Worm (Caenorhabditis elegans) whole organism, young adult: ENCODE data around the gene hel-1.

Experiments
- C06A6.2 ChIP-seq: fragments of 200-800 bp; sonication (Bioruptor generic); conservative IDR thresholded peaks from 2 replicates; pipeline ENCODE4 v1.3.6; 2022; ENCODE audit warnings: missing genetic modification characterization, missing compliant biosample characterization
- F22D6.2 ChIP-seq: sonication (generic microtip); optimal IDR thresholded peaks from 2 replicates; lab custom pipeline; 2016; ENCODE audit warnings: mild to moderate bottlenecking, missing genetic modification characterization, missing compliant biosample characterization
- F23B12.7 ChIP-seq: sonication (generic microtip); optimal IDR thresholded peaks from 2 replicates; lab custom pipeline; 2017; ENCODE audit warnings: missing genetic modification characterization, mild to moderate bottlenecking, missing compliant biosample characterization, antibody characterized with exemption, moderate library complexity; ENCODE audit not compliant: insufficient read depth
- F33H1.4 ChIP-seq: fragments of 200-800 bp; sonication (Bioruptor generic); IDR thresholded peaks from 2 replicates; pipeline ENCODE4 v1.3.6; 2022; ENCODE audit warnings: missing genetic modification reagents, missing genetic modification characterization, missing compliant biosample characterization
- F52B5.7 ChIP-seq: sonication (generic microtip); optimal IDR thresholded peaks from 2 replicates; lab custom pipeline; 2016; ENCODE audit warnings: mild to moderate bottlenecking, missing genetic modification characterization, missing compliant biosample characterization
- F57C9.4 ChIP-seq: sonication (generic microtip); optimal IDR thresholded peaks from 2 replicates; lab custom pipeline; 2017; ENCODE audit warnings: mild to moderate bottlenecking, missing genetic modification characterization, missing compliant biosample characterization
- Y95B8A.8 ChIP-seq: fragments of 200-800 bp; sonication (Bioruptor generic); IDR thresholded peaks from 2 replicates; pipeline ENCODE4 v1.3.6; 2022; ENCODE audit warnings: missing genetic modification reagents, missing genetic modification characterization, missing compliant biosample characterization
- aptf-2 ChIP-seq: fragments of 200-800 bp; sonication (Bioruptor generic); conservative IDR thresholded peaks from 2 replicates; pipeline ENCODE4 v1.3.6; 2022; ENCODE audit warnings: missing genetic modification reagents, missing genetic modification characterization, missing compliant biosample characterization
- atf-7 ChIP-seq: sonication (generic microtip); optimal IDR thresholded peaks from 2 replicates; lab custom pipeline; 2017; ENCODE audit warnings: mild to moderate bottlenecking, missing genetic modification characterization, missing compliant biosample characterization
- attf-3 ChIP-seq: fragments of 200-800 bp; sonication (Bioruptor generic); conservative IDR thresholded peaks from 2 replicates; pipeline ENCODE4 v1.3.6; 2022; ENCODE audit warnings: missing genetic modification reagents, missing genetic modification characterization, missing compliant biosample characterization
- ccch-3 ChIP-seq: fragments of 200-800 bp; sonication (Bioruptor generic); optimal IDR thresholded peaks from 2 replicates; lab custom pipeline; 2018; ENCODE audit warnings: mild to moderate bottlenecking, missing genetic modification characterization, missing compliant biosample characterization
- ceh-27 ChIP-seq: fragments of 200-800 bp; sonication (Bioruptor generic); optimal IDR thresholded peaks from 2 replicates; lab custom pipeline; 2018; ENCODE audit warnings: mild to moderate bottlenecking, missing genetic modification characterization, moderate library complexity, missing compliant biosample characterization
- ceh-58 ChIP-seq: fragments of 200-800 bp; sonication (Bioruptor generic); IDR thresholded peaks from 2 replicates; pipeline ENCODE4 v1.3.6; 2022; ENCODE audit warnings: missing genetic modification characterization, missing compliant biosample characterization
- ceh-79 ChIP-seq: sonication (generic microtip); optimal IDR thresholded peaks from 2 replicates; lab custom pipeline; 2017; ENCODE audit warnings: mild to moderate bottlenecking, missing genetic modification characterization, missing compliant biosample characterization
- dpff-1 ChIP-seq: sonication (generic microtip); optimal IDR thresholded peaks from 2 replicates; lab custom pipeline; 2017; ENCODE audit warnings: mild to moderate bottlenecking, missing genetic modification characterization, missing compliant biosample characterization
- egl-44 ChIP-seq: fragments of 200-800 bp; sonication (Bioruptor generic); IDR thresholded peaks from 2 replicates; pipeline ENCODE4 v1.3.6; 2022; ENCODE audit warnings: missing genetic modification reagents, missing genetic modification characterization, missing compliant biosample characterization
- egrh-3 ChIP-seq: fragments of 200-800 bp; sonication (Bioruptor generic); IDR thresholded peaks from 2 replicates; pipeline ENCODE4 v1.3.6; 2022; ENCODE audit warnings: missing genetic modification reagents, missing genetic modification characterization, missing compliant biosample characterization
- ekl-4 ChIP-seq: fragments of 200-800 bp; sonication (Bioruptor generic); IDR thresholded peaks from 2 replicates; pipeline ENCODE4 v1.3.6; 2022; ENCODE audit warnings: missing genetic modification reagents, missing genetic modification characterization, missing compliant biosample characterization
- ets-4 ChIP-seq: fragments of 200-800 bp; sonication (Bioruptor generic); optimal IDR thresholded peaks from 2 replicates; lab custom pipeline; 2018; ENCODE audit warnings: mild to moderate bottlenecking, missing genetic modification characterization, missing compliant biosample characterization
- gei-17 ChIP-seq: fragments of 200-800 bp; sonication (Bioruptor generic); optimal IDR thresholded peaks from 2 replicates; lab custom pipeline; 2018; ENCODE audit warnings: mild to moderate bottlenecking, missing genetic modification characterization, missing compliant biosample characterization
- hmg-20 ChIP-seq: fragments of 200-800 bp; sonication (Bioruptor generic); IDR thresholded peaks from 2 replicates; pipeline ENCODE4 v1.3.6; 2022; ENCODE audit warnings: missing genetic modification reagents, missing genetic modification characterization, missing compliant biosample characterization
- lag-1 ChIP-seq: fragments of 200-800 bp; sonication (Bioruptor generic); IDR thresholded peaks from 2 replicates; pipeline ENCODE4 v1.3.6; 2022; ENCODE audit warnings: missing genetic modification reagents, missing genetic modification characterization, missing compliant biosample characterization
- madf-3 ChIP-seq: fragments of 200-800 bp; sonication (Bioruptor generic); IDR thresholded peaks from 2 replicates; pipeline ENCODE4 v1.3.6; 2022; ENCODE audit warnings: missing genetic modification reagents, missing genetic modification characterization, missing compliant biosample characterization
- mel-28 ChIP-seq: sonication (generic microtip); optimal IDR thresholded peaks from 2 replicates; lab custom pipeline; 2016; ENCODE audit warnings: borderline replicate concordance, mild to moderate bottlenecking, missing genetic modification characterization, missing compliant biosample characterization
- nfyb-1 ChIP-seq: fragments of 200-800 bp; sonication (Bioruptor generic); IDR thresholded peaks from 2 replicates; pipeline ENCODE4 v1.3.6; 2022; ENCODE audit warnings: missing genetic modification reagents, missing genetic modification characterization, missing compliant biosample characterization
- nhr-27 ChIP-seq: fragments of 200-800 bp; sonication (Bioruptor generic); optimal IDR thresholded peaks from 2 replicates; lab custom pipeline; 2018; ENCODE audit warnings: mild to moderate bottlenecking, missing genetic modification characterization, moderate library complexity, missing compliant biosample characterization
- rec-8 ChIP-seq, 2 experiments: sonication (generic microtip); optimal IDR thresholded peaks; 2 replicates each; lab custom pipeline; 2016; ENCODE audit warnings: mild to moderate bottlenecking in 2 of 2, missing genetic modification characterization in 2 of 2, missing genetic modification reagents in 2 of 2, missing genotype in 2 of 2, missing biosample characterization in 1 of 2, missing compliant biosample characterization in 1 of 2, moderate library complexity in 1 of 2
- rpc-1 ChIP-seq, 2 experiments: fragments of 150-350 bp in 1 of 2; sonication (generic microtip) in 1 of 2; optimal IDR thresholded peaks; 2 replicates each; lab custom pipeline; 2014 to 2018; ENCODE audit warnings: missing biosample characterization in 1 of 2, missing genetic modification characterization in 1 of 2, missing genetic modification reagents in 1 of 2, missing genotype in 1 of 2
- snpc-3.4 ChIP-seq: sonication (generic microtip); optimal IDR thresholded peaks from 2 replicates; lab custom pipeline; 2017; ENCODE audit warnings: missing genetic modification characterization, mild to moderate bottlenecking, missing compliant biosample characterization, antibody characterized with exemption, moderate library complexity, missing genotype, missing genetic modification reagents
- snpc-4 ChIP-seq, 5 experiments: fragments of 150-350 bp in 1 of 5; sonication (generic microtip) in 4 of 5; optimal IDR thresholded peaks; 2 replicates each; lab custom pipeline; 2014 to 2018; ENCODE audit warnings: missing genetic modification characterization in 5 of 5, missing biosample characterization in 3 of 5, antibody characterized with exemption in 2 of 5, mild to moderate bottlenecking in 2 of 5, missing compliant biosample characterization in 2 of 5, missing genotype in 2 of 5, moderate library complexity in 2 of 5, missing genetic modification reagents in 1 of 5
- tbp1 ChIP-seq: fragments of 200-800 bp; sonication (Bioruptor generic); optimal IDR thresholded peaks from 2 replicates; lab custom pipeline; 2018; ENCODE audit warnings: mild to moderate bottlenecking, missing genetic modification characterization, missing compliant biosample characterization
- xnd-1 ChIP-seq: sonication (generic microtip); optimal IDR thresholded peaks from 2 replicates; lab custom pipeline; 2016; ENCODE audit warnings: missing genotype, missing genetic modification reagents, missing genetic modification characterization, missing compliant biosample characterization
- ztf-18 ChIP-seq: sonication (generic microtip); optimal IDR thresholded peaks from 2 replicates; lab custom pipeline; 2016; ENCODE audit warnings: missing genotype, mild to moderate bottlenecking, missing genetic modification characterization, missing compliant biosample characterization
- ztf-26 ChIP-seq: sonication (generic microtip); optimal IDR thresholded peaks from 2 replicates; lab custom pipeline; 2017; ENCODE audit warnings: missing genetic modification characterization, missing compliant biosample characterization

Gene hel-1

DNA sequence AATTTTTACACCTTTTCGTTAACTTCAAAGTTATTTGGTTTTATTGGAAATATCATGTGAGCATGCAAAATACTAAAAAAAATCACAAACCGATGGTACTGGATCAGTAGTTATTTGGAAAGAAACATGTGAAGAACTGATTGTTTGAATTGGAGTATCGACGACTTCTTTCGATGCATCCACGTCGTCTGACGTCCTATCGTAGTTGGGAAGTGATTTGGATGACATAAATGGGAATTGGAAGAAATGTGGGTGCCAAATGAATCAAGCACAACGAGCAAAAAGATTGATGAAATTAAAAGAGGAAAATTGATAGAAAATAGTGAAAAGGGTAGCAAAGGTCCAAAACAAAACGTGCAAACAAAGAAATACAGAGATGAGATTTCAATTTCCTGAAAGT is 7.4 kb downstream of the hel-1 start, which contains the start of gene shw-1:
Gene shw-1, minus strand, starts transcription at position 228 of the 400 bp plus-strand sequence.
- TF ChIP-seq dpff-1 (no peak), tbp1 (no peak), madf-3 (GFP tag; lab: Robert Waterston, UW) (no peak), attf-3 (GFP tag; lab: Robert Waterston, UW) (no peak), lag-1 (GFP tag; lab: Robert Waterston, UW) (no peak), mel-28 (tag; lab: Kevin White, UChicago) (no peak), ztf-26 (tag; lab: Kevin White, UChicago) (no peak), rpc-1 (optimal IDR thresholded peaks at IDR 0.05; lab: Kevin White, UChicago) (no peak), rpc-1 (tag; optimal IDR thresholded peaks at IDR 0.05; lab: Kevin White, UChicago) (no peak), ccch-3 (GFP tag; lab: Kevin White, UChicago) (no peak), nhr-27 (tag; lab: Kevin White, UChicago) (no peak), atf-7 (tag; lab: Kevin White, UChicago) (no peak), ekl-4 (GFP tag; lab: Robert Waterston, UW) (no peak), ceh-27 (no peak), hmg-20 (GFP tag; lab: Robert Waterston, UW) (no peak), nfyb-1 (GFP tag; lab: Robert Waterston, UW) (no peak)

DNA sequence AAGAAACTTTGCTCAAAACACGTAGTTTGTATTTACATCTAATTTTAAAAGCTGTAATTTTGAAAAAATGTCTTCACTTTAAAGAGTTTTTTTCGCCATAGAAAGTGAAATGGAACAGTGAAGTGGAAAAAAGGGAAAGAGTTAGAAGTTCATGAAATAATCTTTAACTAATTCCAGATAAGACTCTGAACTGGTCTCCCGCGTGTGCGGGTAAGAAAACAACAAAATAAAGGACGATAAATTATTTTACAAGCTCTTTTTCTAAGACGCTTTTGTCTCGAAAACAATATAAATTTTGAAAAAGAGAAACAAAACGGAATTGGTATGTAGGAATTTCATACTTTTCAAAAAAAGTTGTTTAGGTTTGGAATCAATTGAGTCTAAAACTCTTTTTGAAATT is 12.0 kb downstream of the hel-1 start:
- TF ChIP-seq snpc-3.4 (tag; lab: Kevin White, UChicago) (no peak), ztf-18 (tag; lab: Kevin White, UChicago) (no peak)

DNA sequence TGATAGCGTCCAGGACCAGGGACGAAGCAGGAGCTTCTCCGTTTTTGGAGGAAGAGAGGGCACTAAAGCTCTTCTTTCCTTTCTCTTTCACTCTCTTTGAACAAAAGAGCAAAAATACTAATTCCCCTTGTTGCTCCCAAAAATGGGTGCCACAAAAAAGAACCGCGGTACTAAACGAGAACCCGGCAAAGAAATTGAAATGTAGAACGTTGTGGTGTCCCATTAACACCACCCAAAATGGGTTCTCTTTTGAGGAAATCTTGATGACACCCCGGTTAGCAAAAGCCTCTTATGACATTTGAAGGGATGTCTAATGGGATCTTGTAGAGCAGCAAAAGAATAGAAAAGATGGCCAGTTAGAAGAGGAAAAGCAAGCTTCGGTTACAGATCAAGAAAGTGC is 13.9 kb downstream of the hel-1 start:
- TF ChIP-seq Y95B8A.8 (GFP tag; lab: Robert Waterston, UW) (no peak), snpc-4 (GFP tag; optimal IDR thresholded peaks at IDR 0.05; lab: Kevin White, UChicago) (no peak), snpc-4 (tag; optimal IDR thresholded peaks at IDR 0.05; lab: Kevin White, UChicago) (no peak), F23B12.7 (tag; lab: Kevin White, UChicago) (no peak), gei-17 (GFP tag; lab: Kevin White, UChicago) (no peak)
- TF ChIP-seq, all 124 proteins: peak for 0

DNA sequence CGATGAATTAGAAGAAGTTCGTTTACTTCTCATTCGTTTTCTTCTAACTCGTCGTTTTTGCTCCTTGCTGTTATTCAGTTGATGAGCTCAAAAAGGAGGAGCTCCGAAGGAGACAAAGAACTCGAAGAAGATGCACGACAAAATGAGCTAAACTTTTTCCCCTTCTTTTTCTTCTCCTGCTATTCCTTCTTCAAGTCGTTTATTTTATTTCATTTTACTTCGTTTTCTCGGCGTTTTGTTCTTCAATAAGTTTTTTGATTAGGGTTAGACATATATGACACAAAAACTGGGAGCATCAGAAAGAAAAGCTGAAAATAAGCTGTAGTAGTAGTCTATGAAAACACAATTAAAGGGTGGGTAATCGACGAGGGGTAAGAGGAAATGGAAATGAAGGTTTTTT is 16.7 kb downstream of the hel-1 start:
- TF ChIP-seq C06A6.2 (GFP tag; lab: Robert Waterston, UW), result no peak
- TF ChIP-seq egl-44 (GFP tag; lab: Robert Waterston, UW), result no peak
- TF ChIP-seq mel-28 (tag; lab: Kevin White, UChicago), result no peak
- TF ChIP-seq F33H1.4 (GFP tag; lab: Robert Waterston, UW), result no peak
- TF ChIP-seq F22D6.2 (tag; lab: Kevin White, UChicago), result no peak
- TF ChIP-seq ccch-3 (GFP tag; lab: Kevin White, UChicago), result no peak
- no peak for TF ChIP-seq F52B5.7 (tag; lab: Kevin White, UChicago)
- TF ChIP-seq hmg-20 (GFP tag; lab: Robert Waterston, UW), result no peak
- no peak for TF ChIP-seq rec-8 (tag; optimal IDR thresholded peaks at IDR 0.05; lab: Kevin White, UChicago)
- TF ChIP-seq F57C9.4 (tag; lab: Kevin White, UChicago), result no peak
- no peak for TF ChIP-seq xnd-1 (tag; lab: Kevin White, UChicago)
- TF ChIP-seq ets-4 (GFP tag; lab: Kevin White, UChicago), result no peak
- no peak for TF ChIP-seq ceh-58 (GFP tag; lab: Robert Waterston, UW)
- TF ChIP-seq snpc-4 (GFP tag; optimal IDR thresholded peaks at IDR 0.05; lab: Kevin White, UChicago), result no peak
- TF ChIP-seq snpc-4 (tag; optimal IDR thresholded peaks at IDR 0.05; lab: Kevin White, UChicago), result no peak
- TF ChIP-seq egrh-3, result no peak
- no peak for TF ChIP-seq ceh-79 (tag; lab: Kevin White, UChicago)
- no peak for TF ChIP-seq aptf-2 (GFP tag; lab: Robert Waterston, UW)
- TF ChIP-seq, all 124 proteins: peak for 0
